Worm (Caenorhabditis elegans) whole organism, young adult: ENCODE results near the gene acdh-12.

ENCODE experiments used
- C06A6.2 ChIP-seq: fragments of 200-800 bp; sonication (Bioruptor generic); conservative IDR thresholded peaks from 2 replicates; pipeline ENCODE4 v1.3.6; 2022; ENCODE audit warnings: missing genetic modification characterization, missing compliant biosample characterization
- F57A8.1 ChIP-seq: fragments of 200-800 bp; sonication (Bioruptor generic); optimal IDR thresholded peaks from 2 replicates; lab custom pipeline; 2018; ENCODE audit warnings: mild to moderate bottlenecking, missing genetic modification characterization, moderate library complexity, missing compliant biosample characterization
- K12H6.12 ChIP-seq: fragments of 200-800 bp; sonication (Bioruptor generic); optimal IDR thresholded peaks from 2 replicates; lab custom pipeline; 2018; ENCODE audit warnings: mild to moderate bottlenecking, missing genetic modification characterization, missing compliant biosample characterization
- T26A5.8 ChIP-seq: sonication (generic microtip); optimal IDR thresholded peaks from 2 replicates; lab custom pipeline; 2016; ENCODE audit warnings: missing genetic modification characterization, missing compliant biosample characterization
- Y53G8AR.9 ChIP-seq: fragments of 200-800 bp; sonication (Bioruptor generic); conservative IDR thresholded peaks from 2 replicates; pipeline ENCODE4 v1.3.6; 2022; ENCODE audit warnings: missing genetic modification reagents, missing genetic modification characterization, missing compliant biosample characterization
- Y67H2A.10 ChIP-seq: fragments of 200-800 bp; sonication (Bioruptor generic); conservative IDR thresholded peaks from 2 replicates; pipeline ENCODE4 v1.3.6; 2022; ENCODE audit warnings: missing genetic modification reagents, missing genetic modification characterization, missing compliant biosample characterization
- akir-1 ChIP-seq: fragments of 200-800 bp; sonication (Bioruptor generic); optimal IDR thresholded peaks from 2 replicates; lab custom pipeline; 2018; ENCODE audit warnings: mild to moderate bottlenecking, missing genetic modification characterization, moderate library complexity, missing compliant biosample characterization
- aptf-2 ChIP-seq: fragments of 200-800 bp; sonication (Bioruptor generic); conservative IDR thresholded peaks from 2 replicates; pipeline ENCODE4 v1.3.6; 2022; ENCODE audit warnings: missing genetic modification reagents, missing genetic modification characterization, missing compliant biosample characterization
- atf-7 ChIP-seq: sonication (generic microtip); optimal IDR thresholded peaks from 2 replicates; lab custom pipeline; 2017; ENCODE audit warnings: mild to moderate bottlenecking, missing genetic modification characterization, missing compliant biosample characterization
- ccch-3 ChIP-seq: fragments of 200-800 bp; sonication (Bioruptor generic); optimal IDR thresholded peaks from 2 replicates; lab custom pipeline; 2018; ENCODE audit warnings: mild to moderate bottlenecking, missing genetic modification characterization, missing compliant biosample characterization
- cebp-2 ChIP-seq: fragments of 200-800 bp; sonication (Bioruptor generic); IDR thresholded peaks from 2 replicates; pipeline ENCODE4 v1.3.6; 2022; ENCODE audit warnings: missing genetic modification characterization, missing compliant biosample characterization
- ceh-27 ChIP-seq: fragments of 200-800 bp; sonication (Bioruptor generic); optimal IDR thresholded peaks from 2 replicates; lab custom pipeline; 2018; ENCODE audit warnings: mild to moderate bottlenecking, missing genetic modification characterization, moderate library complexity, missing compliant biosample characterization
- ceh-40 ChIP-seq: fragments of 200-800 bp; sonication (Bioruptor generic); IDR thresholded peaks from 2 replicates; pipeline ENCODE4 v1.3.6; 2022; ENCODE audit warnings: missing genetic modification characterization, missing compliant biosample characterization
- ceh-79 ChIP-seq: sonication (generic microtip); optimal IDR thresholded peaks from 2 replicates; lab custom pipeline; 2017; ENCODE audit warnings: mild to moderate bottlenecking, missing genetic modification characterization, missing compliant biosample characterization
- die-1 ChIP-seq: sonication (generic microtip); optimal IDR thresholded peaks from 2 replicates; lab custom pipeline; 2016; ENCODE audit warnings: missing genotype, mild to moderate bottlenecking, missing genetic modification characterization, missing compliant biosample characterization
- egl-18 ChIP-seq: fragments of 200-800 bp; sonication (Bioruptor generic); IDR thresholded peaks from 2 replicates; pipeline ENCODE4 v1.3.6; 2022; ENCODE audit warnings: missing genetic modification reagents, missing genetic modification characterization, missing compliant biosample characterization
- ets-4 ChIP-seq: fragments of 200-800 bp; sonication (Bioruptor generic); optimal IDR thresholded peaks from 2 replicates; lab custom pipeline; 2018; ENCODE audit warnings: mild to moderate bottlenecking, missing genetic modification characterization, missing compliant biosample characterization
- gei-17 ChIP-seq: fragments of 200-800 bp; sonication (Bioruptor generic); optimal IDR thresholded peaks from 2 replicates; lab custom pipeline; 2018; ENCODE audit warnings: mild to moderate bottlenecking, missing genetic modification characterization, missing compliant biosample characterization
- hmg-20 ChIP-seq: fragments of 200-800 bp; sonication (Bioruptor generic); IDR thresholded peaks from 2 replicates; pipeline ENCODE4 v1.3.6; 2022; ENCODE audit warnings: missing genetic modification reagents, missing genetic modification characterization, missing compliant biosample characterization
- hrde-1 ChIP-seq: sonication (generic microtip); optimal IDR thresholded peaks from 2 replicates; lab custom pipeline; 2016; ENCODE audit warnings: missing genetic modification characterization, mild to moderate bottlenecking, missing compliant biosample characterization, moderate library complexity, missing genotype, missing genetic modification reagents, borderline replicate concordance
- lin-35 ChIP-seq, 3 experiments: fragments of 150-350 bp in 2 of 3; sonication (generic microtip) in 1 of 3; optimal IDR thresholded peaks; 2 replicates each; lab custom pipeline; 2014 to 2018; ENCODE audit warnings: missing biosample characterization in 3 of 3, missing genetic modification characterization in 3 of 3, missing genetic modification reagents in 3 of 3
- lir-1 ChIP-seq: fragments of 200-800 bp; sonication (Bioruptor generic); conservative IDR thresholded peaks from 2 replicates; pipeline ENCODE4 v1.3.6; 2022; ENCODE audit warnings: missing genetic modification reagents, missing genetic modification characterization, missing compliant biosample characterization
- madf-8 ChIP-seq: fragments of 200-800 bp; sonication (Bioruptor generic); conservative IDR thresholded peaks from 2 replicates; pipeline ENCODE4 v1.3.6; 2022; ENCODE audit warnings: missing genetic modification reagents, missing genetic modification characterization, missing compliant biosample characterization
- mel-28 ChIP-seq: sonication (generic microtip); optimal IDR thresholded peaks from 2 replicates; lab custom pipeline; 2016; ENCODE audit warnings: borderline replicate concordance, mild to moderate bottlenecking, missing genetic modification characterization, missing compliant biosample characterization
- mxl-1 ChIP-seq: sonication (generic microtip); optimal IDR thresholded peaks from 2 replicates; lab custom pipeline; 2016; ENCODE audit warnings: missing genetic modification characterization, missing compliant biosample characterization
- nhr-27 ChIP-seq: fragments of 200-800 bp; sonication (Bioruptor generic); optimal IDR thresholded peaks from 2 replicates; lab custom pipeline; 2018; ENCODE audit warnings: mild to moderate bottlenecking, missing genetic modification characterization, moderate library complexity, missing compliant biosample characterization
- repo-1 ChIP-seq: sonication (generic microtip); optimal IDR thresholded peaks from 2 replicates; lab custom pipeline; 2017; ENCODE audit warnings: mild to moderate bottlenecking, missing genetic modification characterization, missing compliant biosample characterization
- sea-2 ChIP-seq: fragments of 200-800 bp; sonication (Bioruptor generic); IDR thresholded peaks from 2 replicates; pipeline ENCODE4 v1.3.6; 2022; ENCODE audit warnings: missing genetic modification characterization, missing compliant biosample characterization
- snpc-3.4 ChIP-seq: sonication (generic microtip); optimal IDR thresholded peaks from 2 replicates; lab custom pipeline; 2017; ENCODE audit warnings: missing genetic modification characterization, mild to moderate bottlenecking, missing compliant biosample characterization, antibody characterized with exemption, moderate library complexity, missing genotype, missing genetic modification reagents
- snpc-4 ChIP-seq, 5 experiments: fragments of 150-350 bp in 1 of 5; sonication (generic microtip) in 4 of 5; optimal IDR thresholded peaks; 2 replicates each; lab custom pipeline; 2014 to 2018; ENCODE audit warnings: missing genetic modification characterization in 5 of 5, missing biosample characterization in 3 of 5, antibody characterized with exemption in 2 of 5, mild to moderate bottlenecking in 2 of 5, missing compliant biosample characterization in 2 of 5, missing genotype in 2 of 5, moderate library complexity in 2 of 5, missing genetic modification reagents in 1 of 5
- sptf-2 ChIP-seq: fragments of 200-800 bp; sonication (Bioruptor generic); optimal IDR thresholded peaks from 2 replicates; lab custom pipeline; 2018; ENCODE audit warnings: mild to moderate bottlenecking, missing genetic modification characterization, missing compliant biosample characterization
- tbp1 ChIP-seq: fragments of 200-800 bp; sonication (Bioruptor generic); optimal IDR thresholded peaks from 2 replicates; lab custom pipeline; 2018; ENCODE audit warnings: mild to moderate bottlenecking, missing genetic modification characterization, missing compliant biosample characterization
- tlf-1 ChIP-seq: fragments of 200-800 bp; sonication (Bioruptor generic); optimal IDR thresholded peaks from 2 replicates; lab custom pipeline; 2018; ENCODE audit warnings: mild to moderate bottlenecking, missing genetic modification characterization, missing compliant biosample characterization
- unc-62 ChIP-seq: fragments of 150-350 bp; optimal IDR thresholded peaks from 2 replicates; lab custom pipeline; 2014; ENCODE audit warnings: missing biosample characterization, missing genetic modification reagents, missing genetic modification characterization
- zim-3 ChIP-seq: sonication (generic microtip); optimal IDR thresholded peaks from 2 replicates; lab custom pipeline; 2017; ENCODE audit warnings: mild to moderate bottlenecking, missing genetic modification characterization, moderate library complexity, missing compliant biosample characterization
- ztf-22 ChIP-seq: fragments of 200-800 bp; sonication (Bioruptor generic); optimal IDR thresholded peaks from 2 replicates; lab custom pipeline; 2018; ENCODE audit warnings: mild to moderate bottlenecking, missing genetic modification characterization, moderate library complexity, missing compliant biosample characterization
- ztf-25 ChIP-seq: fragments of 200-800 bp; sonication (Bioruptor generic); IDR thresholded peaks from 2 replicates; pipeline ENCODE4 v1.3.6; 2022; ENCODE audit warnings: missing genetic modification reagents, missing genetic modification characterization, missing compliant biosample characterization

The acdh-12 gene

DNA sequence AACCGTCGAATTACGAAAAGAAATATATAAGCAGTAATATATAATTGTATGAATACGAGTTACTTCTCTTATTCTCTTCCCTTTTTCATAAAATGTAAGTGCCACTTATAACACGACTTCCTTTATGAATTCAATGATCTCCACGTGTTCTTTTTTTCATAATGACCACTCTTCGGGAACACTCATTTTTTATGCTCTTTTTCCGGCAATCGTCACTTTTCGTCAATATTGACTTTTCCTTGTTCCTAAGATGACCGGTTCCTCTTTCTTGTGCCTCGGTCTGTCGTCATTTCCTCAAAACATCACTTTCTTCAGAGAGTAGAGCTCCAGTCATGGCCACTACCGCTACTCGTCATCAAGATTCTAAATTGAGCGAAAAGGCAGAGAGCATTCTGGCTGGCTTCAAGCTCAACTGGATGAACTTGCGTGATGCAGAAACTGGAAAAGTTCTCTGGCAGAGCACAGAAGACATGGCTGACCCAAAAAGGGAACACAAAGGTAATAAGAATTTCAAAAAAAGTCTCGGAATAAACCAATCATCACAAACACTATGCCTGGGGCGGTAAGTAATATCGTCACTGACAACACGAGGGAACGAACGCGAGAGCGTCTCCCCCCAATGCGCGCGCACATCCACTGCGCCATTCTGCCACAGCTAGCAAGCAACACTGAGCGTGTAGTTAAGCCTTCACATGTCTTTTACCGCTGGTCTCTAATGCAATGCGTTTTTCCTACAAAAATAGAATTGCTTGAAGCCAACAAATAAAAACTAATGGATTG lies 11.8 kb downstream of the acdh-12 start, which contains the start of gene pdl-1 (continued):
- TF ChIP-seq akir-1 (GFP tag; lab: Kevin White, UChicago) (peak; percentile 73), lir-1 (GFP tag; lab: Robert Waterston, UW) (peak; percentile 71; the same call in 1 of the 2 replicates), Y67H2A.10 (GFP tag; lab: Robert Waterston, UW) (no peak), C06A6.2 (0 out of 2 replicates have a peak, but pooled peaks have one; percentile 43), mxl-1 (tag; lab: Kevin White, UChicago) (peak; percentile 75), tbp1 (GFP tag; lab: Kevin White, UChicago) (peak; percentile 96), sptf-2 (GFP tag; lab: Kevin White, UChicago) (peak; percentile 31), sea-2 (GFP tag; lab: Robert Waterston, UW) (0 out of 2 replicates have a peak, but pooled peaks have one; percentile 80), T26A5.8 (tag; lab: Kevin White, UChicago) (peak; percentile 79), hmg-20 (GFP tag; lab: Robert Waterston, UW) (peak; percentile 77), snpc-4 (GFP tag; optimal IDR thresholded peaks at IDR 0.05; lab: Kevin White, UChicago) (peak; percentile 53), snpc-4 (tag; optimal IDR thresholded peaks at IDR 0.05; lab: Kevin White, UChicago) (peak; percentile 67 to 83 (median 80)), ceh-40 (GFP tag; lab: Robert Waterston, UW) (peak; percentile 91), lin-35 (GFP tag; optimal IDR thresholded peaks at IDR 0.05; lab: Kevin White, UChicago) (peak in 1 of 3 experiments; percentile 66), aptf-2 (GFP tag; lab: Robert Waterston, UW) (peak; percentile 65), die-1 (tag; lab: Kevin White, UChicago) (peak; percentile 96), unc-62 (GFP tag; lab: Kevin White, UChicago) (no peak), madf-8 (GFP tag; lab: Robert Waterston, UW) (peak; percentile 48), cebp-2 (GFP tag; lab: Robert Waterston, UW) (peak; percentile 95), ztf-25 (peak; percentile 84; the same call in 1 of the 2 replicates)

DNA sequence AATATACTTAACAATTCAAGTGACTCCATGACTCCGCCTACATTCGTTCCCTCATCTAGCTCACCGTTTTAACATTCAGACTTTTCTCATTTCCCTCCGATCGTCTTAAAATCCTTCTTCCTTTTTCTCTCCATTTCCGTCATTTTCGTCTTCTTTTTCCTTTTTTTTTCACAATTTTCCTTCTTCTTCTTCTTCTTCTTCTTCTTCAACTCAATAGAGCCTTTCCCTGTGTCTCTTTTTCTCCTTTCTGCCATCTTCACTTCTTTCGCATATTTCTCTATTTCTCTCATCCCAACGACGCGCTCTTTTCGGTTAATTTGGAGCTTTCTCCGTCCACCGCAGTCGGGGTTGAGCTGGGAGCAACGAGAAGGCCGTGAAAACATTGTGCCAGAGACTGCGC lies 12.8 kb downstream of the acdh-12 start:
- TF ChIP-seq zim-3 (tag; lab: Kevin White, UChicago) (no peak), gei-17 (GFP tag; lab: Kevin White, UChicago) (no peak), ceh-79 (tag; lab: Kevin White, UChicago) (no peak)

DNA sequence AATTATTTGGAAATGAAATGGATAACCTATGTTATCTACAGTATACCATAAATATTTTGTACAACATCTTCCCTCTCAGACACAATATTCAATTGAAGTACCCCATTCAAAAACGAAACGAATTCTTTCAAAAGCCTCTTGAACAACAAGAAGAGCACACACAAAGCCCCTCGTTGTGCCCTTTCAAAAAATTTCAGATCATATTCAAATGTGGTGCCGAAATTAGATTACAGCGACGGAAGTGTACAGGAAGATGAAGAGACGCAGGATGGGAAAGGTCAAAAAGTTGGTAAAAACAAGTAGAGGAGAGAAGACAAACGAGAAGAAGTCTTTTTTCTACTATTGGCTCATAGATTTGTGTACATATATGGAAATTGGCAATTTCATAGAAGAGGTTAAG lies 19.3 kb downstream of the acdh-12 start:
- peak; percentile 18 for TF ChIP-seq ceh-27
- no peak for TF ChIP-seq ets-4 (GFP tag; lab: Kevin White, UChicago)
- TF ChIP-seq mel-28 (tag; lab: Kevin White, UChicago): no peak
- no peak for TF ChIP-seq Y53G8AR.9 (GFP tag; lab: Robert Waterston, UW)

DNA sequence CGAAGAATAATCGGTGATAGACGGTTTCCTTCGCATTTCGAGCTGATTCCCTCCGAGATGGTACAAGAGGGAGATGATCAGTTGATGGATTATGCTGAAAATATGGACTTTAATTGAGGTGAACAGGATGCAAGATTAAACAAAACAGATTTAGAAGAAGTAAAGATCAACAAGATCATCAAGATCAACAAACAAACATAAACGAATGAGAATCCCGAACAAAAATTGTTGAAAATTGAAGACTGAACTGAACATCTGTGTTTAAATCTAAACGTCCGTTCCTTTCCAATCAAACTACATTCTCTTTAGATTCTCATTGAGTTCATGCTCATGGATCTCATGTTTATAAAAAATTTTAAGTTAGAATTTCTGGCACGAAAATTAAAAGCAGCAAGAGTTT lies 20.6 kb downstream of the acdh-12 start, which contains the start of gene glc-4:
glc-4 (minus strand) TSS at position 101 of the 400 bp plus-strand sequence.
- no peak for TF ChIP-seq lir-1 (GFP tag; lab: Robert Waterston, UW)
- no peak for TF ChIP-seq ccch-3
- TF ChIP-seq F57A8.1 (GFP tag; lab: Kevin White, UChicago): no peak
- TF ChIP-seq, all 124 proteins: peak for 0

DNA sequence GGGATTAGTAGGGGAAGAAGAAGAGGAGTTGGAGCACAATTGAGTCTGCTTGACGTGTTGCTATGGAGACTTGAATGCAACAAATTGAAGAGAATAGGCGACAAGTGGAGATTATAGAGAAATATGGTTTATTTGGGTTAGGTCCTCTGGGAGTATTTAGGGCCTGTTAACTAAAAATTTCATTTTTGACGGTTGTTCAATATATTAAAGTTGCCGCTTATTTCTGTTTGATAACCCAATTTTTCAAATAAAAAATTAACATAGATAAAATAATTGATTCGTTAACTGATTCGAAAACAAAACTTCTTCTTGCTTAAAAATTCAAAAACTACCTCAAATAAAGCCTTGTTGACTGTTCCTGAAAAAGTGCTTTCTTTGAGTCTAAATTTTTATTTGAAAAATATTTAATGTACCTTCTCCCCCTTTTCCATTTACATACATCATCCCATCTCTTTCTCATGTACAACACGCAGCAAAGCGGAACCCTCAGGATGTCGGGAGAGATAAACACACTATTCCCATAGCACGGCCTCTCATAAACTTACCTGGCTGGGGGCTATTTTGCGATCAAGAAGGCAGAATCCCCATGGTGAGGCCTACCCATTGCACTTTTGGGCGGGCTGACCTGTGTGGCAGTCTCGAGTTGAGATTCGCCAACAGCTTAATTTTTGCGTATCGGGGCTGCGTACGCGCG lies 24.0 kb downstream of the acdh-12 start, which contains the start of gene dyf-13:
dyf-13 (minus strand) TSS at position 51 of the 694 bp plus-strand sequence.
- no peak for TF ChIP-seq sptf-2 (GFP tag; lab: Kevin White, UChicago)
- no peak for TF ChIP-seq K12H6.12 (tag; lab: Kevin White, UChicago)
- TF ChIP-seq tlf-1 (GFP tag; lab: Kevin White, UChicago): no peak
- no peak for TF ChIP-seq akir-1 (GFP tag; lab: Kevin White, UChicago)
- no peak for TF ChIP-seq hrde-1 (tag; lab: Kevin White, UChicago)
- no peak for TF ChIP-seq repo-1 (tag; lab: Kevin White, UChicago)
- TF ChIP-seq tbp1 (GFP tag; lab: Kevin White, UChicago): peak; percentile 29
- peak; percentile 45 for TF ChIP-seq snpc-3.4
- no peak for TF ChIP-seq ztf-22 (GFP tag; lab: Kevin White, UChicago)
- TF ChIP-seq atf-7 (tag; lab: Kevin White, UChicago): no peak
- TF ChIP-seq die-1 (tag; lab: Kevin White, UChicago): no peak
- TF ChIP-seq nhr-27 (tag; lab: Kevin White, UChicago): no peak
- 0 out of 2 replicates have a peak, but pooled peaks have one; percentile 60 for TF ChIP-seq aptf-2 (GFP tag; lab: Robert Waterston, UW)
- no peak for TF ChIP-seq F57A8.1 (GFP tag; lab: Kevin White, UChicago)
- 0 out of 2 replicates have a peak, but pooled peaks have one; percentile 41 for TF ChIP-seq egl-18 (GFP tag; lab: Robert Waterston, UW)
